Worm (Caenorhabditis elegans): ENCODE measurements around the gene srz-70.

ce11 chrIV:3436021-3436420 lies 42.8 kb downstream of the srz-70 start, which contains the start of gene srz-32:
- TF ChIP-seq flt-1 (GFP tag; IDR thresholded peaks at IDR 0.05) (no peak), B0310.2 (tag; optimal IDR thresholded peaks at IDR 0.05) (no peak), pes-1 (GFP tag; IDR thresholded peaks at IDR 0.05) (no peak), tra-4 (tag; optimal IDR thresholded peaks at IDR 0.05) (no peak), sea-1 (GFP tag; conservative IDR thresholded peaks at IDR 0.05) (no peak), ama-1 (optimal IDR thresholded peaks at IDR 0.05) (no peak), hmbx-1 (tag; optimal IDR thresholded peaks at IDR 0.05) (no peak), scrt-1 (GFP tag; IDR thresholded peaks at IDR 0.05) (no peak), ceh-13 (GFP tag; optimal IDR thresholded peaks at IDR 0.05) (no peak), ceh-36 (tag; optimal IDR thresholded peaks at IDR 0.05) (no peak), aly-1 (tag; optimal IDR thresholded peaks at IDR 0.05) (no peak), tbx-11 (GFP tag; IDR thresholded peaks at IDR 0.05) (no peak), hnd-1 (tag; optimal IDR thresholded peaks at IDR 0.05) (no peak)

Measured in whole organism, early embryonic.